Fruit fly (Drosophila melanogaster) whole organism, embryonic: ENCODE results near the gene CG8066.

ENCODE experiments used
- CG15696 ChIP-seq: fragments of 200-800 bp; sonication (Bioruptor generic); optimal IDR thresholded peaks from 2 replicates; lab custom pipeline; 2019; ENCODE audit warnings: missing biosample characterization, mild to moderate bottlenecking, missing genetic modification characterization, moderate library complexity
- CG4730 ChIP-seq: fragments of 200-800 bp; sonication (Bioruptor generic); IDR thresholded peaks from 2 replicates; pipeline ENCODE4 v1.3.6; 2022; ENCODE audit warnings: missing biosample characterization, missing genetic modification characterization
- CG6765 ChIP-seq: fragments of 200-800 bp; sonication (Bioruptor generic); optimal IDR thresholded peaks from 3 replicates; lab custom pipeline; 2017; ENCODE audit warnings: missing biosample characterization, mild to moderate bottlenecking, missing genetic modification characterization
- Nf-YC ChIP-seq: fragments of 200-800 bp; optimal IDR thresholded peaks from 3 replicates; lab custom pipeline; 2019; ENCODE audit warnings: missing biosample characterization, mild to moderate bottlenecking, missing genetic modification characterization, moderate library complexity
- ato ChIP-seq: fragments of 200-800 bp; sonication (Bioruptor generic); IDR thresholded peaks from 2 replicates; pipeline ENCODE4 v1.3.6; 2022; ENCODE audit warnings: missing biosample characterization, missing genetic modification characterization; ENCODE audit not compliant: partially characterized antibody
- bab2 ChIP-seq: fragments of 200-800 bp; sonication (Bioruptor generic); optimal IDR thresholded peaks from 2 replicates; lab custom pipeline; 2016; ENCODE audit warnings: missing biosample characterization, missing genetic modification characterization
- dmrt11E ChIP-seq: fragments of 200-800 bp; sonication (Bioruptor generic); optimal IDR thresholded peaks from 3 replicates; lab custom pipeline; 2018; ENCODE audit warnings: missing biosample characterization, mild to moderate bottlenecking, missing genetic modification characterization, moderate library complexity
- lmd ChIP-seq: fragments of 200-800 bp; sonication (Bioruptor generic); IDR thresholded peaks from 2 replicates; pipeline ENCODE4 v1.3.6; 2022; ENCODE audit warnings: missing biosample characterization, missing genetic modification characterization

dm6 chr3R:14597935-14598424 is 29.3 kb upstream of the CG8066 start:
- no peak for TF ChIP-seq ato (GFP tag; lab: Robert Waterston, UW)
- TF ChIP-seq CG15696: peak; percentile 0
- no peak for TF ChIP-seq CG4730 (GFP tag; lab: Robert Waterston, UW)
- no peak for TF ChIP-seq CG6765
- no peak for TF ChIP-seq bab2 (GFP tag; lab: Kevin White, UChicago)
- peak; percentile 68 for TF ChIP-seq dmrt11E
- no peak for TF ChIP-seq Nf-YC (tag; lab: Kevin White, UChicago)
- peak; percentile 44 for TF ChIP-seq lmd
